Worm (Caenorhabditis elegans) whole organism, midembryonic: ENCODE measurements around the gene K06H6.2.

Experiments used
- T22C8.4 ChIP-seq: fragments of 200-800 bp; sonication (Bioruptor generic); IDR thresholded peaks from 2 replicates; pipeline ENCODE4 v1.3.6; 2022; ENCODE audit warnings: missing genetic modification characterization, missing compliant biosample characterization
- cog-1 ChIP-seq: sonication (generic microtip); optimal IDR thresholded peaks from 2 replicates; lab custom pipeline; 2016; ENCODE audit warnings: missing genetic modification characterization, missing compliant biosample characterization
- flt-1 ChIP-seq: fragments of 200-800 bp; sonication (Bioruptor generic); IDR thresholded peaks from 2 replicates; pipeline ENCODE4 v1.3.6; 2022; ENCODE audit warnings: missing genetic modification characterization, missing compliant biosample characterization
- klf-2 ChIP-seq: fragments of 200-800 bp; sonication (Bioruptor generic); conservative IDR thresholded peaks from 2 replicates; pipeline ENCODE4 v1.3.6; 2022; ENCODE audit warnings: missing genetic modification reagents, missing genetic modification characterization, missing compliant biosample characterization
- ref-1 ChIP-seq: fragments of 200-800 bp; sonication (Bioruptor generic); conservative IDR thresholded peaks from 2 replicates; pipeline ENCODE4 v1.3.6; 2022; ENCODE audit warnings: missing genetic modification reagents, missing genetic modification characterization, missing compliant biosample characterization
- tab-1 ChIP-seq: fragments of 200-800 bp; sonication (Bioruptor generic); IDR thresholded peaks from 2 replicates; pipeline ENCODE4 v1.3.6; 2022; ENCODE audit warnings: missing genetic modification characterization, missing compliant biosample characterization
- ztf-23 ChIP-seq: fragments of 200-800 bp; sonication (Bioruptor generic); IDR thresholded peaks from 2 replicates; pipeline ENCODE4 v1.3.6; 2022; ENCODE audit warnings: missing genetic modification reagents, missing genetic modification characterization, missing compliant biosample characterization
- ztf-29 ChIP-seq: fragments of 200-800 bp; sonication (Bioruptor generic); IDR thresholded peaks from 2 replicates; pipeline ENCODE4 v1.3.6; 2022; ENCODE audit warnings: missing genetic modification reagents, missing genetic modification characterization, missing compliant biosample characterization

DNA sequence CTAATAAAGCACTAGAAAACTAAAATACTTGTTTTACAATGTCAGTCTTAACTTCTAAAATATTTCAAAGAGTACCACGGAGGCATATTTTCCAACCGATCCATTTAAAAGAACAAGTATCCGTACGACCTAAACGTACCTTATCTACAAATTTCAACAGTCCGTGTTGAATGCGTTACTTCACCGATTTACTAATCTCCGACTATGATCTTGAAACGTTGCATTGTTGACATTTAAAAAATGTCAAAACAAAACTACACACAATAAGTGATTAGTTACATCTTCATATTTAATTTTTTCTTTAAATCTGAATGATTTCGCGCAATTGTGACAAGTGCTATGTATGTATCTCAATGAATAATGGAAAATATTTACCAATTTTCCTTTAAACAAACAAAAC, 12.3 kb downstream of the K06H6.2 start:
- TF ChIP-seq ztf-29 (GFP tag; lab: Robert Waterston, UW) (no peak), ztf-23 (GFP tag; lab: Robert Waterston, UW) (no peak), cog-1 (tag; lab: Kevin White, UChicago) (no peak), ref-1 (GFP tag; lab: Robert Waterston, UW) (no peak), flt-1 (GFP tag; lab: Robert Waterston, UW) (no peak), tab-1 (GFP tag; lab: Robert Waterston, UW) (no peak), klf-2 (no peak), T22C8.4 (no peak)
